Fruit fly (Drosophila melanogaster) whole organism, embryonic: ENCODE measurements around the gene CG14984.

Experiments
- B-H2 ChIP-seq: fragments of 200-800 bp; sonication (Bioruptor generic); optimal IDR thresholded peaks from 2 replicates; lab custom pipeline; 2018; ENCODE audit warnings: missing biosample characterization, mild to moderate bottlenecking, missing genetic modification characterization
- CG10462 ChIP-seq: fragments of 200-800 bp; sonication (Bioruptor generic); optimal IDR thresholded peaks from 2 replicates; lab custom pipeline; 2016; ENCODE audit warnings: missing biosample characterization, missing genetic modification characterization
- CG11247 ChIP-seq: fragments of 200-800 bp; sonication (Bioruptor generic); IDR thresholded peaks from 2 replicates; pipeline ENCODE4 v1.3.6; 2022; ENCODE audit warnings: missing biosample characterization, missing genetic modification characterization
- CG12769 ChIP-seq: fragments of 200-800 bp; sonication (Bioruptor generic); optimal IDR thresholded peaks from 2 replicates; lab custom pipeline; 2019; ENCODE audit warnings: missing biosample characterization, mild to moderate bottlenecking, missing genetic modification characterization, moderate library complexity
- CG13296 ChIP-seq: fragments of 200-800 bp; sonication (Bioruptor generic); optimal IDR thresholded peaks from 3 replicates; lab custom pipeline; 2018; ENCODE audit warnings: missing biosample characterization, mild to moderate bottlenecking, missing genetic modification characterization
- CG13624 ChIP-seq: fragments of 200-800 bp; sonication (Bioruptor generic); optimal IDR thresholded peaks from 2 replicates; lab custom pipeline; 2016; ENCODE audit warnings: missing biosample characterization, missing genetic modification characterization
- CG15601 ChIP-seq: fragments of 200-800 bp; sonication (Bioruptor generic); optimal IDR thresholded peaks from 3 replicates; lab custom pipeline; 2019; ENCODE audit warnings: missing biosample characterization, mild to moderate bottlenecking, missing genetic modification characterization, moderate library complexity
- CG16815 ChIP-seq: fragments of 200-800 bp; sonication (Bioruptor generic); optimal IDR thresholded peaks from 3 replicates; lab custom pipeline; 2017; ENCODE audit warnings: missing biosample characterization, mild to moderate bottlenecking, missing genetic modification characterization
- CG17385 ChIP-seq: fragments of 200-800 bp; sonication (Bioruptor generic); optimal IDR thresholded peaks from 3 replicates; lab custom pipeline; 2018; ENCODE audit warnings: missing biosample characterization, mild to moderate bottlenecking, missing genetic modification characterization
- CG17612 ChIP-seq: fragments of 200-800 bp; sonication (Bioruptor generic); IDR thresholded peaks from 2 replicates; pipeline ENCODE4 v1.3.6; 2022; ENCODE audit warnings: missing biosample characterization, missing genetic modification characterization
- CG1792 ChIP-seq: fragments of 200-800 bp; sonication (Bioruptor generic); optimal IDR thresholded peaks from 2 replicates; lab custom pipeline; 2016; ENCODE audit warnings: missing biosample characterization, missing genetic modification characterization
- CG1832 ChIP-seq: fragments of 200-800 bp; sonication (Bioruptor generic); optimal IDR thresholded peaks from 2 replicates; lab custom pipeline; 2017; ENCODE audit warnings: missing biosample characterization, mild to moderate bottlenecking, missing genetic modification characterization, inconsistent platforms
- CG2199 ChIP-seq: fragments of 200-800 bp; sonication (Bioruptor generic); IDR thresholded peaks from 3 replicates; pipeline ENCODE4 v1.3.6; 2022; ENCODE audit warnings: missing biosample characterization, missing genetic modification characterization
- CG3163 ChIP-seq: fragments of 200-800 bp; sonication (Bioruptor generic); optimal IDR thresholded peaks from 3 replicates; lab custom pipeline; 2016; ENCODE audit warnings: missing biosample characterization, missing genetic modification characterization
- CG3847 ChIP-seq: fragments of 200-800 bp; sonication (Bioruptor generic); IDR thresholded peaks from 2 replicates; pipeline ENCODE4 v1.3.6; 2022; ENCODE audit warnings: missing biosample characterization, missing genetic modification characterization
- CG4707 ChIP-seq: fragments of 200-800 bp; sonication (Bioruptor generic); optimal IDR thresholded peaks from 2 replicates; lab custom pipeline; 2018; ENCODE audit warnings: missing biosample characterization, mild to moderate bottlenecking, missing genetic modification characterization, moderate library complexity
- CG5953 ChIP-seq: fragments of 200-800 bp; sonication (Bioruptor generic); IDR thresholded peaks from 2 replicates; pipeline ENCODE4 v1.3.6; 2022; ENCODE audit warnings: missing biosample characterization, missing genetic modification characterization
- CG9727 ChIP-seq: fragments of 200-800 bp; sonication (Bioruptor generic); optimal IDR thresholded peaks from 3 replicates; lab custom pipeline; 2017; ENCODE audit warnings: missing biosample characterization, mild to moderate bottlenecking, missing genetic modification characterization
- Deaf1 ChIP-seq: fragments of 200-800 bp; optimal IDR thresholded peaks from 3 replicates; lab custom pipeline; 2019; ENCODE audit warnings: missing biosample characterization, mild to moderate bottlenecking, missing genetic modification characterization, moderate library complexity
- Dip3 ChIP-seq: fragments of 200-800 bp; sonication (Bioruptor generic); optimal IDR thresholded peaks from 3 replicates; lab custom pipeline; 2016; ENCODE audit warnings: missing biosample characterization, missing genetic modification characterization
- Fer1 ChIP-seq: fragments of 200-800 bp; sonication (Bioruptor generic); optimal IDR thresholded peaks from 2 replicates; lab custom pipeline; 2017; ENCODE audit warnings: missing biosample characterization, mild to moderate bottlenecking, missing genetic modification characterization
- GATAe ChIP-seq: fragments of 200-800 bp; sonication (Bioruptor generic); conservative IDR thresholded peaks from 2 replicates; pipeline ENCODE4 v1.3.6; 2022; ENCODE audit warnings: missing biosample characterization, missing genetic modification characterization
- HLH54F ChIP-seq: fragments of 200-800 bp; sonication (Bioruptor generic); optimal IDR thresholded peaks from 3 replicates; lab custom pipeline; 2016; ENCODE audit warnings: missing biosample characterization, missing genetic modification characterization
- MBD-R2 ChIP-seq: fragments of 200-800 bp; sonication (Bioruptor generic); IDR thresholded peaks from 2 replicates; pipeline ENCODE4 v1.3.6; 2022; ENCODE audit warnings: missing biosample characterization, missing genetic modification characterization
- Mes4 ChIP-seq: fragments of 200-800 bp; sonication (Bioruptor generic); optimal IDR thresholded peaks from 2 replicates; lab custom pipeline; 2016; ENCODE audit warnings: missing biosample characterization, missing genetic modification characterization
- Nf-YB ChIP-seq: fragments of 200-800 bp; sonication (Bioruptor generic); optimal IDR thresholded peaks from 3 replicates; lab custom pipeline; 2019; ENCODE audit warnings: missing biosample characterization, mild to moderate bottlenecking, missing genetic modification characterization, moderate library complexity
- Sox102F ChIP-seq: fragments of 200-800 bp; sonication (Bioruptor generic); optimal IDR thresholded peaks from 2 replicates; lab custom pipeline; 2018; ENCODE audit warnings: missing biosample characterization, mild to moderate bottlenecking, missing genetic modification characterization, moderate library complexity
- Sry-β ChIP-seq: fragments of 200-800 bp; sonication (Bioruptor generic); optimal IDR thresholded peaks from 2 replicates; lab custom pipeline; 2018; ENCODE audit warnings: missing biosample characterization, mild to moderate bottlenecking, missing genetic modification characterization, moderate library complexity
- Sry-δ ChIP-seq: fragments of 200-800 bp; sonication (Bioruptor generic); optimal IDR thresholded peaks from 2 replicates; lab custom pipeline; 2016; ENCODE audit warnings: missing biosample characterization, missing genetic modification characterization
- Ssrp ChIP-seq: fragments of 200-800 bp; sonication (Bioruptor generic); optimal IDR thresholded peaks from 2 replicates; lab custom pipeline; 2018; ENCODE audit warnings: missing biosample characterization, mild to moderate bottlenecking, missing genetic modification characterization, moderate library complexity
- Trl ChIP-seq, 3 experiments: fragments of >200 bp in 2 of 3; fragments of 200-800 bp in 1 of 3; sonication (Bioruptor generic) in 1 of 3; optimal IDR thresholded peaks; 2 replicates in 1 of 3; 3 replicates in 2 of 3; lab custom pipeline; 2016 to 2017; ENCODE audit warnings: missing biosample characterization in 1 of 3, missing genetic modification characterization in 1 of 3
- Vsx1 ChIP-seq: fragments of 200-800 bp; sonication (Bioruptor generic); optimal IDR thresholded peaks from 2 replicates; lab custom pipeline; 2017; ENCODE audit warnings: missing biosample characterization, mild to moderate bottlenecking, missing genetic modification characterization, missing genetic modification reagents
- Xbp1 ChIP-seq: fragments of 200-800 bp; sonication (Bioruptor generic); optimal IDR thresholded peaks from 3 replicates; lab custom pipeline; 2016; ENCODE audit warnings: missing biosample characterization, mild to moderate bottlenecking, missing genetic modification characterization
- amos ChIP-seq: fragments of 200-800 bp; sonication (Bioruptor generic); IDR thresholded peaks from 2 replicates; pipeline ENCODE4 v1.3.6; 2022; ENCODE audit warnings: missing biosample characterization, missing genetic modification characterization; ENCODE audit not compliant: partially characterized antibody
- aop ChIP-seq: fragments of 200-800 bp; sonication (Bioruptor generic); IDR thresholded peaks from 2 replicates; pipeline ENCODE4 v1.3.6; 2022; ENCODE audit warnings: missing biosample characterization, missing genetic modification characterization
- ara ChIP-seq: fragments of 200-800 bp; sonication (Bioruptor generic); IDR thresholded peaks from 2 replicates; pipeline ENCODE4 v1.3.6; 2022; ENCODE audit warnings: missing biosample characterization, missing genetic modification characterization
- az2 ChIP-seq: fragments of 200-800 bp; sonication (Bioruptor generic); optimal IDR thresholded peaks from 3 replicates; lab custom pipeline; 2016; ENCODE audit warnings: missing biosample characterization, missing genetic modification characterization
- bsh ChIP-seq, 2 experiments: fragments of 200-800 bp; sonication (Bioruptor generic); optimal IDR thresholded peaks; 2 replicates each; lab custom pipeline; 2017 to 2018; ENCODE audit warnings: mild to moderate bottlenecking in 2 of 2, missing biosample characterization in 2 of 2, missing genetic modification characterization in 2 of 2, moderate library complexity in 1 of 2
- croc ChIP-seq: fragments of 200-800 bp; sonication (Bioruptor generic); conservative IDR thresholded peaks from 3 replicates; pipeline ENCODE4 v1.3.6; 2022; ENCODE audit warnings: missing biosample characterization, missing genetic modification characterization
- dimm ChIP-seq: fragments of 200-800 bp; sonication (Bioruptor generic); IDR thresholded peaks from 2 replicates; pipeline ENCODE4 v1.3.6; 2022; ENCODE audit warnings: missing biosample characterization, missing genetic modification characterization
- en ChIP-seq: fragments of 200-800 bp; sonication (Bioruptor generic); optimal IDR thresholded peaks from 2 replicates; lab custom pipeline; 2016; ENCODE audit warnings: missing biosample characterization, missing genetic modification characterization
- gfzf ChIP-seq: fragments of 200-800 bp; sonication (Bioruptor generic); optimal IDR thresholded peaks from 2 replicates; lab custom pipeline; 2016; ENCODE audit warnings: missing biosample characterization, mild to moderate bottlenecking, missing genetic modification characterization, moderate library complexity
- grau ChIP-seq: fragments of 200-800 bp; optimal IDR thresholded peaks from 3 replicates; lab custom pipeline; 2019; ENCODE audit warnings: missing biosample characterization, mild to moderate bottlenecking, missing genetic modification characterization, moderate library complexity
- hbn ChIP-seq: fragments of 200-800 bp; sonication (Bioruptor generic); IDR thresholded peaks from 2 replicates; pipeline ENCODE4 v1.3.6; 2022; ENCODE audit warnings: missing biosample characterization, missing genetic modification characterization; ENCODE audit not compliant: partially characterized antibody
- her ChIP-seq: fragments of 200-800 bp; sonication (Bioruptor generic); optimal IDR thresholded peaks from 2 replicates; lab custom pipeline; 2016; ENCODE audit warnings: missing biosample characterization, missing genetic modification characterization
- onecut ChIP-seq: fragments of 200-800 bp; sonication (Bioruptor generic); IDR thresholded peaks from 2 replicates; pipeline ENCODE4 v1.3.6; 2022; ENCODE audit warnings: missing biosample characterization, missing genetic modification characterization
- run ChIP-seq: fragments of 200-800 bp; sonication (Bioruptor generic); optimal IDR thresholded peaks from 3 replicates; lab custom pipeline; 2018; ENCODE audit warnings: missing biosample characterization, mild to moderate bottlenecking, missing genetic modification characterization
- salm ChIP-seq: fragments of 200-800 bp; sonication (Bioruptor generic); optimal IDR thresholded peaks from 2 replicates; lab custom pipeline; 2018; ENCODE audit warnings: missing biosample characterization, mild to moderate bottlenecking, missing genetic modification characterization
- toy ChIP-seq: fragments of 200-800 bp; sonication (Bioruptor generic); IDR thresholded peaks from 2 replicates; pipeline ENCODE4 v1.3.6; 2022; ENCODE audit warnings: missing biosample characterization, missing genetic modification characterization
- ttk ChIP-seq: fragments of 200-800 bp; sonication (Bioruptor generic); IDR thresholded peaks from 2 replicates; pipeline ENCODE4 v2.1.2; 2022; ENCODE audit warnings: missing biosample characterization, missing genetic modification characterization
- wor ChIP-seq: fragments of 200-800 bp; sonication (Bioruptor generic); IDR thresholded peaks from 2 replicates; pipeline ENCODE4 v1.3.6; 2022; ENCODE audit warnings: missing biosample characterization, missing genetic modification characterization

CG14984 gene

DNA sequence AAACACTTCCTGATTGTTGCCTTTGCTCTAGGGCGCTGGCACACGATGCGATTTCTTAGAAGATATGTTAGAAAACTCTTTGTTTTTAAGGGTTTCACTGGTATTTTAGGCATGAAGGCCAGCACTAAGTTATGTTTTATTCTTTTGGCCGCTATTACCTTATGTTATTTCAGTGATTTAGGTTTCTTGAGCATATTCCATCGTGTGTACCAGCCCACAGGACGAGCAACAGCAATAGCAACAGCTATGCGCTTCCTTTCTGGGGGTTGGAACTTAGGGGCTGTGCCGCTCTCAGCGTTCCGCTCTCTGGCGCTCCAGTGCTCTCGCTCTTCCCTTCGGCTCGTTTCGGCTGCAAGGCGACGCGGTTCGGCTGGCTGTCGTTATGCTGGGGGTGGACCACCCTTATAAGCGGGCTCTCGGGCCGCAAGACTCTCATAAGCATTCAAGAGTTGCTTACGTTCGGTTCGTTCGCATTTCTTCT, 31.2 kb upstream of the CG14984 start, which contains the start of gene scrt (continued):
- peak; percentile 59 for TF ChIP-seq Fer1 (GFP tag; lab: Kevin White, UChicago)
- TF ChIP-seq Xbp1, result peak; percentile 38
- TF ChIP-seq CG17612 (GFP tag; lab: Robert Waterston, UW), result no peak
- no peak for TF ChIP-seq CG13624 (GFP tag; lab: Kevin White, UChicago)
- TF ChIP-seq CG15601, result peak; percentile 51
- TF ChIP-seq gfzf (GFP tag; lab: Kevin White, UChicago), result no peak
- peak; percentile 4 for TF ChIP-seq B-H2 (GFP tag; lab: Kevin White, UChicago)
- TF ChIP-seq CG3163 (GFP tag; lab: Kevin White, UChicago), result peak; percentile 7
- no peak for TF ChIP-seq toy (GFP tag; lab: Robert Waterston, UW)
- no peak for TF ChIP-seq run (tag; lab: Kevin White, UChicago)
- TF ChIP-seq amos (GFP tag; lab: Robert Waterston, UW), result peak; percentile 51
- no peak for TF ChIP-seq CG3847 (GFP tag; lab: Robert Waterston, UW)
- TF ChIP-seq CG17385 (GFP tag; lab: Kevin White, UChicago), result peak; percentile 16
- TF ChIP-seq Sox102F (GFP tag; lab: Kevin White, UChicago), result peak; percentile 65
- TF ChIP-seq az2, result no peak
- peak; percentile 86 for TF ChIP-seq CG9727 (GFP tag; lab: Kevin White, UChicago)
- TF ChIP-seq onecut, result peak; percentile 61
- TF ChIP-seq Sry-δ (GFP tag; lab: Kevin White, UChicago), result no peak
- TF ChIP-seq CG1792, result peak; percentile 79
- no peak for TF ChIP-seq CG10462 (GFP tag; lab: Kevin White, UChicago)
- TF ChIP-seq ttk, result no peak
- TF ChIP-seq Deaf1 (tag; lab: Kevin White, UChicago), result peak; percentile 97
- TF ChIP-seq Dip3 (GFP tag; lab: Kevin White, UChicago), result peak; percentile 10
- TF ChIP-seq bsh (GFP tag; optimal IDR thresholded peaks at IDR 0.05; lab: Kevin White, UChicago), result peak in 1 of 2 experiments; percentile 63
- peak; percentile 37; the same call in 1 of the 3 replicates for TF ChIP-seq croc (GFP tag; lab: Robert Waterston, UW)
- TF ChIP-seq MBD-R2, result no peak
- TF ChIP-seq CG5953 (GFP tag; lab: Robert Waterston, UW), result no peak; the same call in 1 of the 2 replicates
- TF ChIP-seq CG4707 (GFP tag; lab: Kevin White, UChicago), result no peak
- no peak for TF ChIP-seq dimm (GFP tag; lab: Robert Waterston, UW)
- peak; percentile 63 to 85 for TF ChIP-seq Trl (optimal IDR thresholded peaks at IDR 0.05; lab: Kevin White, UChicago)
- peak; percentile 41 for TF ChIP-seq Trl (GFP tag; optimal IDR thresholded peaks at IDR 0.05; lab: Kevin White, UChicago)
- peak; percentile 79 for TF ChIP-seq ara (GFP tag; lab: Robert Waterston, UW)
- peak; percentile 53 for TF ChIP-seq grau (tag; lab: Kevin White, UChicago)
- peak; percentile 36 for TF ChIP-seq CG16815 (GFP tag; lab: Kevin White, UChicago)
- no peak for TF ChIP-seq hbn (GFP tag; lab: Robert Waterston, UW)
- 0 out of 2 replicates have a peak, but pooled peaks have one; percentile 17 for TF ChIP-seq wor (GFP tag; lab: Robert Waterston, UW)
- peak; percentile 9 for TF ChIP-seq Nf-YB
- peak; percentile 41 for TF ChIP-seq HLH54F
- TF ChIP-seq GATAe (GFP tag; lab: Robert Waterston, UW), result no peak
- TF ChIP-seq en (GFP tag; lab: Kevin White, UChicago), result no peak
- TF ChIP-seq Mes4 (GFP tag; lab: Kevin White, UChicago), result no peak
- no peak for TF ChIP-seq aop (GFP tag; lab: Robert Waterston, UW)
- no peak for TF ChIP-seq Sry-β (GFP tag; lab: Kevin White, UChicago)
- no peak for TF ChIP-seq salm (tag; lab: Kevin White, UChicago)
- peak; percentile 9 for TF ChIP-seq CG13296 (GFP tag; lab: Kevin White, UChicago)
- TF ChIP-seq CG12769 (tag; lab: Kevin White, UChicago), result no peak
- no peak for TF ChIP-seq her
- TF ChIP-seq Ssrp (tag; lab: Kevin White, UChicago), result peak; percentile 48
- no peak for TF ChIP-seq CG1832 (GFP tag; lab: Kevin White, UChicago)
- TF ChIP-seq Vsx1 (GFP tag; lab: Kevin White, UChicago), result no peak
- no peak for TF ChIP-seq CG11247 (GFP tag; lab: Robert Waterston, UW)
- TF ChIP-seq CG2199, result no peak
